Worm (Caenorhabditis elegans): ENCODE measurements around the gene glt-7.

glt-7 gene

DNA sequence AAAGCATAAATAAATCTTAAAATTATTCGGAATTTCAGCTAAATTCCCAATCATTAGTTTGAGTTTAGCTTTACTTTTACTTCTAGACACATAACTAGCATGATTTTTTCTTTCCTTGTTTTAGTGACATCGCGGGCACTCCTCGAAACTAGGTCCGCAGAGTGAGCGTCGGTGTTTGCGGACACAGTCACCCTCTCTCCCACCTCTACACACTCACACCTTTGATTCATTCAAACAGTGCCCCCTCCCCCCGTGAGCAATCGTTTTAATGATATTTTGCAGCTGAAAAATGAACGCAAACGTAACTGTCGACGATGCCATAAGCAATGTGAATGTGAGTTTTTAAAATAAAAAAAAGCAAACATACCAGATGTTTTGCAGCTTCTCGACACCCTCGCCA, 40.6 kb downstream of the glt-7 start, which contains the start of gene gex-2:
Gene gex-2 (plus strand): TSS at position 283 of the 400 bp plus-strand sequence.
- TF ChIP-seq nhr-129 (tag; optimal IDR thresholded peaks at IDR 0.05) = peak; percentile 11
- TF ChIP-seq fos-1 (tag; optimal IDR thresholded peaks at IDR 0.05) = peak; percentile 47
- no peak for TF ChIP-seq gmeb-1 (tag; optimal IDR thresholded peaks at IDR 0.05)
- TF ChIP-seq unc-55 (GFP tag; optimal IDR thresholded peaks at IDR 0.05) = peak; percentile 29

DNA sequence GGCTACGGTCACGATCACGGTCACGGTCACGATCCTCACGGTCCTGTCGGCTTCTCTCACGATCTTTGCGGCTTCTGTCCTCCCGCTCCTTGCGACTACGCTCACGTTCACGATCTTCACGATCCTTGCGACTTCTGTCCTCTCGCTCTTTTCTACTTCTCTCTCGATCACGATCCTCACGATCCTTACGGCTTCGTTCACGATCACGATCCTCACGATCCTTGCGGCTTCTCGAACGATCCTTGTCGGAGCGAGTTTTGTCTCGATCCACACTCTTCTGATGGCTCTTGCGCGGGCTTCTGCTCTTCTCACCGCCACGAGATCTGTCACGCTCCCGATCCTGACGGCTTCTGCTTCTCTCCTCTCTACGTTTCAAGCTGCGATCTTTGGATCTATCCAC, 48.6 kb downstream of the glt-7 start:
- TF ChIP-seq ZK546.5 (tag; optimal IDR thresholded peaks at IDR 0.05) (no peak), ztf-1 (GFP tag; conservative IDR thresholded peaks at IDR 0.05) (no peak), sma-3 (GFP tag; optimal IDR thresholded peaks at IDR 0.05) (no peak), nhr-21 (tag; optimal IDR thresholded peaks at IDR 0.05) (no peak), nhr-129 (tag; optimal IDR thresholded peaks at IDR 0.05) (no peak), mdl-1 (tag; optimal IDR thresholded peaks at IDR 0.05) (no peak), mab-5 (tag; optimal IDR thresholded peaks at IDR 0.05) (no peak), gmeb-1 (tag; optimal IDR thresholded peaks at IDR 0.05) (no peak), sma-9 (GFP tag; optimal IDR thresholded peaks at IDR 0.05) (no peak), sma-9 (tag; optimal IDR thresholded peaks at IDR 0.05) (no peak), C34F6.9 (tag; optimal IDR thresholded peaks at IDR 0.05) (no peak)

ce11 chrIV:582130-582529, 50.2 kb downstream of the glt-7 start, which contains the start of gene F56A11.6:
TSS of gene F56A11.6 (minus strand) at chrIV:582230.
- TF ChIP-seq sma-9 (GFP tag; optimal IDR thresholded peaks at IDR 0.05) (no peak), sma-9 (tag; optimal IDR thresholded peaks at IDR 0.05) (no peak), mab-5 (tag; optimal IDR thresholded peaks at IDR 0.05) (no peak), lin-11 (tag; optimal IDR thresholded peaks at IDR 0.05) (no peak), blmp-1 (tag; optimal IDR thresholded peaks at IDR 0.05; ENCODE audit: insufficient read depth) (no peak)

DNA sequence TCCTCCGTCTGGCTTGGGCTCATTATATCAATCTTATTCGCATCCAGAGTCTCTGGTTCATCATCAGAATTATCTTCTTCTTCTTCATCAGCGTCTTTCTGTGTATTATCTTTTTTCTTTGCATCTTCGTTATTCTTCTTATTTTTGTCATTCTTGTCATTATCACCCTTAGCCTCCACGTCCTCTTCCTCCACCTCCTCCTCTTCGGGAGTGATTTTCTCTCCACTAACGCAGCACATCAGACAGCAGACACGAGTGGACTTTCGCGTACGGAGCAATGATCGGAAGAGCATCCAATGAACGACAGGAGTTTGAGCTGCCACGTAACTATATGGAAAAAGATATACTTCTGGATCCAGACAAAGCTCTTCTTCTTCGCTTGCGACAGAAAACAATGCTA, 52.1 kb downstream of the glt-7 start:
- TF ChIP-seq sma-9 (GFP tag; optimal IDR thresholded peaks at IDR 0.05) (no peak), sma-9 (tag; optimal IDR thresholded peaks at IDR 0.05) (no peak), lsy-2 (tag; optimal IDR thresholded peaks at IDR 0.05) (no peak), snpc-4 (tag; optimal IDR thresholded peaks at IDR 0.05) (no peak), zag-1 (tag; optimal IDR thresholded peaks at IDR 0.05) (no peak), mab-5 (tag; optimal IDR thresholded peaks at IDR 0.05) (no peak), nhr-23 (tag; optimal IDR thresholded peaks at IDR 0.05) (no peak)
